Worm (Caenorhabditis elegans) whole organism, L1 larva: Measurements from ENCODE around the gene T19D12.10.

Experiments used
- Y116A8C.19 ChIP-seq: sonication (generic microtip); optimal IDR thresholded peaks from 2 replicates; lab custom pipeline; 2016; ENCODE audit warnings: missing compliant biosample characterization, missing genetic modification characterization, borderline replicate concordance
- ceh-8 ChIP-seq: fragments of 200-800 bp; sonication (Bioruptor generic); optimal IDR thresholded peaks from 2 replicates; lab custom pipeline; 2018; ENCODE audit warnings: mild to moderate bottlenecking, missing genetic modification characterization, moderate library complexity, missing compliant biosample characterization
- efl-3 ChIP-seq: fragments of 200-800 bp; sonication (Bioruptor generic); optimal IDR thresholded peaks from 2 replicates; lab custom pipeline; 2018; ENCODE audit warnings: mild to moderate bottlenecking, missing genetic modification characterization, missing compliant biosample characterization
- elt-2 ChIP-seq: sonication (generic microtip); optimal IDR thresholded peaks from 2 replicates; lab custom pipeline; 2016; ENCODE audit warnings: missing genetic modification characterization, mild to moderate bottlenecking, inconsistent platforms, missing compliant biosample characterization, missing genetic modification reagents
- elt-3 ChIP-seq, 6 experiments: fragments of 150-350 bp in 1 of 6; sonication (generic microtip); optimal IDR thresholded peaks; 2 replicates each; lab custom pipeline; 2017 to 2018; ENCODE audit warnings: missing biosample characterization in 6 of 6, missing genetic modification characterization in 6 of 6, inconsistent platforms in 1 of 6
- fkh-10 ChIP-seq: sonication (generic microtip); optimal IDR thresholded peaks from 2 replicates; lab custom pipeline; 2017; ENCODE audit warnings: missing biosample characterization, missing genetic modification reagents, missing genetic modification characterization
- grh-1 ChIP-seq: fragments of 200-800 bp; sonication (Bioruptor generic); IDR thresholded peaks from 2 replicates; pipeline ENCODE4 v1.3.6; 2022; ENCODE audit warnings: missing genetic modification reagents, missing genetic modification characterization, missing compliant biosample characterization
- lir-3 ChIP-seq: sonication (generic microtip); optimal IDR thresholded peaks from 2 replicates; lab custom pipeline; 2016; ENCODE audit warnings: mild to moderate bottlenecking, missing genetic modification characterization, moderate library complexity, missing compliant biosample characterization; ENCODE audit not compliant: poor library complexity
- nhr-11 ChIP-seq: fragments of 150-350 bp; optimal IDR thresholded peaks from 2 replicates; lab custom pipeline; 2014; ENCODE audit warnings: missing biosample characterization, missing genetic modification characterization
- nhr-237 ChIP-seq: fragments of 150-350 bp; optimal IDR thresholded peaks from 2 replicates; lab custom pipeline; 2014; ENCODE audit warnings: missing biosample characterization, missing genetic modification characterization
- nhr-28 ChIP-seq: fragments of 150-350 bp; optimal IDR thresholded peaks from 2 replicates; lab custom pipeline; 2014; ENCODE audit warnings: missing biosample characterization, missing genetic modification characterization
- zag-1 ChIP-seq: fragments of 150-350 bp; optimal IDR thresholded peaks from 2 replicates; lab custom pipeline; 2014; ENCODE audit warnings: missing biosample characterization, missing genetic modification characterization

ce11 chrII:6706552-6707091 lies 48.0 kb upstream of the T19D12.10 start:
- TF ChIP-seq grh-1 (GFP tag; lab: Robert Waterston, UW): no peak
- peak; percentile 39 for TF ChIP-seq fkh-10 (GFP tag; lab: Kevin White, UChicago)
- no peak for TF ChIP-seq zag-1 (tag; lab: Kevin White, UChicago)
- no peak for TF ChIP-seq ceh-8 (GFP tag; lab: Kevin White, UChicago)
- TF ChIP-seq elt-3 (tag; optimal IDR thresholded peaks at IDR 0.05; lab: Kevin White, UChicago): no peak
- TF ChIP-seq lir-3 (tag; lab: Kevin White, UChicago): no peak
- TF ChIP-seq nhr-237 (tag; lab: Kevin White, UChicago): no peak
- no peak for TF ChIP-seq nhr-11 (tag; lab: Kevin White, UChicago)
- no peak for TF ChIP-seq elt-2 (tag; lab: Kevin White, UChicago)
- TF ChIP-seq nhr-28: no peak
- TF ChIP-seq Y116A8C.19: no peak
- TF ChIP-seq efl-3 (GFP tag; lab: Kevin White, UChicago): no peak
